Worm (Caenorhabditis elegans) whole organism, young adult: ENCODE results near the gene T22B2.2.

ENCODE experiments used
- B0019.2 ChIP-seq: fragments of 200-800 bp; sonication (Bioruptor generic); conservative IDR thresholded peaks from 2 replicates; pipeline ENCODE4 v1.3.6; 2022; ENCODE audit warnings: missing genetic modification reagents, missing genetic modification characterization, missing compliant biosample characterization
- B0261.1 ChIP-seq: sonication (generic microtip); optimal IDR thresholded peaks from 2 replicates; lab custom pipeline; 2016; ENCODE audit warnings: mild to moderate bottlenecking, missing genetic modification characterization, moderate library complexity, missing compliant biosample characterization
- C06A6.2 ChIP-seq: fragments of 200-800 bp; sonication (Bioruptor generic); conservative IDR thresholded peaks from 2 replicates; pipeline ENCODE4 v1.3.6; 2022; ENCODE audit warnings: missing genetic modification characterization, missing compliant biosample characterization
- C17E4.6 ChIP-seq: fragments of 200-800 bp; sonication (Bioruptor generic); IDR thresholded peaks from 2 replicates; pipeline ENCODE4 v1.3.6; 2022; ENCODE audit warnings: missing genetic modification reagents, missing genetic modification characterization, missing compliant biosample characterization
- F23B12.7 ChIP-seq: sonication (generic microtip); optimal IDR thresholded peaks from 2 replicates; lab custom pipeline; 2017; ENCODE audit warnings: missing genetic modification characterization, mild to moderate bottlenecking, missing compliant biosample characterization, antibody characterized with exemption, moderate library complexity; ENCODE audit not compliant: insufficient read depth
- F55B11.4 ChIP-seq: sonication (generic microtip); optimal IDR thresholded peaks from 2 replicates; lab custom pipeline; 2016; ENCODE audit warnings: missing compliant biosample characterization, missing genetic modification characterization, borderline replicate concordance; ENCODE audit not compliant: insufficient read depth
- F57A8.1 ChIP-seq: fragments of 200-800 bp; sonication (Bioruptor generic); optimal IDR thresholded peaks from 2 replicates; lab custom pipeline; 2018; ENCODE audit warnings: mild to moderate bottlenecking, missing genetic modification characterization, moderate library complexity, missing compliant biosample characterization
- K12H6.12 ChIP-seq: fragments of 200-800 bp; sonication (Bioruptor generic); optimal IDR thresholded peaks from 2 replicates; lab custom pipeline; 2018; ENCODE audit warnings: mild to moderate bottlenecking, missing genetic modification characterization, missing compliant biosample characterization
- T07F8.4 ChIP-seq: sonication (generic microtip); optimal IDR thresholded peaks from 2 replicates; lab custom pipeline; 2016; ENCODE audit warnings: mild to moderate bottlenecking, missing genetic modification characterization, moderate library complexity, missing compliant biosample characterization
- Y53F4B.3 ChIP-seq: fragments of 200-800 bp; sonication (Bioruptor generic); IDR thresholded peaks from 2 replicates; pipeline ENCODE4 v1.3.6; 2022; ENCODE audit warnings: missing genetic modification reagents, missing genetic modification characterization, missing compliant biosample characterization
- Y67H2A.10 ChIP-seq: fragments of 200-800 bp; sonication (Bioruptor generic); conservative IDR thresholded peaks from 2 replicates; pipeline ENCODE4 v1.3.6; 2022; ENCODE audit warnings: missing genetic modification reagents, missing genetic modification characterization, missing compliant biosample characterization
- Y79H2A.3 ChIP-seq: fragments of 200-800 bp; sonication (Bioruptor generic); conservative IDR thresholded peaks from 2 replicates; pipeline ENCODE4 v1.3.6; 2022; ENCODE audit warnings: missing genetic modification reagents, missing genetic modification characterization, missing compliant biosample characterization
- Y95B8A.8 ChIP-seq: fragments of 200-800 bp; sonication (Bioruptor generic); IDR thresholded peaks from 2 replicates; pipeline ENCODE4 v1.3.6; 2022; ENCODE audit warnings: missing genetic modification reagents, missing genetic modification characterization, missing compliant biosample characterization
- akir-1 ChIP-seq: fragments of 200-800 bp; sonication (Bioruptor generic); optimal IDR thresholded peaks from 2 replicates; lab custom pipeline; 2018; ENCODE audit warnings: mild to moderate bottlenecking, missing genetic modification characterization, moderate library complexity, missing compliant biosample characterization
- aptf-3 ChIP-seq: fragments of 200-800 bp; sonication (Bioruptor generic); IDR thresholded peaks from 2 replicates; pipeline ENCODE4 v1.3.6; 2022; ENCODE audit warnings: missing genetic modification characterization, missing compliant biosample characterization
- atf-7 ChIP-seq: sonication (generic microtip); optimal IDR thresholded peaks from 2 replicates; lab custom pipeline; 2017; ENCODE audit warnings: mild to moderate bottlenecking, missing genetic modification characterization, missing compliant biosample characterization
- athp-1 ChIP-seq: sonication (generic microtip); optimal IDR thresholded peaks from 2 replicates; lab custom pipeline; 2017; ENCODE audit warnings: mild to moderate bottlenecking, missing genetic modification characterization, missing compliant biosample characterization
- attf-3 ChIP-seq: fragments of 200-800 bp; sonication (Bioruptor generic); conservative IDR thresholded peaks from 2 replicates; pipeline ENCODE4 v1.3.6; 2022; ENCODE audit warnings: missing genetic modification reagents, missing genetic modification characterization, missing compliant biosample characterization
- attf-5 ChIP-seq: fragments of 200-800 bp; sonication (Bioruptor generic); optimal IDR thresholded peaks from 2 replicates; lab custom pipeline; 2018; ENCODE audit warnings: mild to moderate bottlenecking, missing genetic modification characterization, missing compliant biosample characterization
- ccch-3 ChIP-seq: fragments of 200-800 bp; sonication (Bioruptor generic); optimal IDR thresholded peaks from 2 replicates; lab custom pipeline; 2018; ENCODE audit warnings: mild to moderate bottlenecking, missing genetic modification characterization, missing compliant biosample characterization
- cebp-1 ChIP-seq, 2 experiments: fragments of 200-800 bp in 1 of 2; sonication (Bioruptor generic) in 1 of 2; sonication (generic microtip) in 1 of 2; IDR thresholded peaks in 1 of 2; optimal IDR thresholded peaks in 1 of 2; 2 replicates each; pipeline versions ENCODE4 v1.3.6 to Lab custom; 2017 to 2022; ENCODE audit warnings: missing compliant biosample characterization in 2 of 2, missing genetic modification characterization in 2 of 2, mild to moderate bottlenecking in 1 of 2, missing genetic modification reagents in 1 of 2, moderate library complexity in 1 of 2
- ceh-58 ChIP-seq: fragments of 200-800 bp; sonication (Bioruptor generic); IDR thresholded peaks from 2 replicates; pipeline ENCODE4 v1.3.6; 2022; ENCODE audit warnings: missing genetic modification characterization, missing compliant biosample characterization
- ceh-79 ChIP-seq: sonication (generic microtip); optimal IDR thresholded peaks from 2 replicates; lab custom pipeline; 2017; ENCODE audit warnings: mild to moderate bottlenecking, missing genetic modification characterization, missing compliant biosample characterization
- chd-7 ChIP-seq: sonication (generic microtip); optimal IDR thresholded peaks from 2 replicates; lab custom pipeline; 2016; ENCODE audit warnings: mild to moderate bottlenecking, missing genetic modification characterization, moderate library complexity, missing compliant biosample characterization
- dpff-1 ChIP-seq: sonication (generic microtip); optimal IDR thresholded peaks from 2 replicates; lab custom pipeline; 2017; ENCODE audit warnings: mild to moderate bottlenecking, missing genetic modification characterization, missing compliant biosample characterization
- dpl-1 ChIP-seq: fragments of 150-350 bp; optimal IDR thresholded peaks from 2 replicates; lab custom pipeline; 2014; ENCODE audit warnings: missing biosample characterization, missing genetic modification reagents, missing genetic modification characterization
- egl-44 ChIP-seq: fragments of 200-800 bp; sonication (Bioruptor generic); IDR thresholded peaks from 2 replicates; pipeline ENCODE4 v1.3.6; 2022; ENCODE audit warnings: missing genetic modification reagents, missing genetic modification characterization, missing compliant biosample characterization
- egrh-3 ChIP-seq: fragments of 200-800 bp; sonication (Bioruptor generic); IDR thresholded peaks from 2 replicates; pipeline ENCODE4 v1.3.6; 2022; ENCODE audit warnings: missing genetic modification reagents, missing genetic modification characterization, missing compliant biosample characterization
- gei-17 ChIP-seq: fragments of 200-800 bp; sonication (Bioruptor generic); optimal IDR thresholded peaks from 2 replicates; lab custom pipeline; 2018; ENCODE audit warnings: mild to moderate bottlenecking, missing genetic modification characterization, missing compliant biosample characterization
- him-1 ChIP-seq: sonication (generic microtip); optimal IDR thresholded peaks from 2 replicates; lab custom pipeline; 2016; ENCODE audit warnings: missing genotype, missing genetic modification reagents, missing genetic modification characterization, missing compliant biosample characterization
- hmg-20 ChIP-seq: fragments of 200-800 bp; sonication (Bioruptor generic); IDR thresholded peaks from 2 replicates; pipeline ENCODE4 v1.3.6; 2022; ENCODE audit warnings: missing genetic modification reagents, missing genetic modification characterization, missing compliant biosample characterization
- hsf-1 ChIP-seq: fragments of 200-800 bp; sonication (Bioruptor generic); IDR thresholded peaks from 2 replicates; pipeline ENCODE4 v1.3.6; 2022; ENCODE audit warnings: missing genetic modification reagents, missing genetic modification characterization, missing compliant biosample characterization
- let-607 ChIP-seq, 2 experiments: fragments of 200-800 bp in 1 of 2; sonication (Bioruptor generic) in 1 of 2; sonication (generic microtip) in 1 of 2; optimal IDR thresholded peaks; 2 replicates each; lab custom pipeline; 2016 to 2018; ENCODE audit warnings: mild to moderate bottlenecking in 2 of 2, missing compliant biosample characterization in 2 of 2, missing genetic modification characterization in 2 of 2, moderate library complexity in 2 of 2, missing genotype in 1 of 2
- lin-26 ChIP-seq: fragments of 200-800 bp; sonication (Bioruptor generic); IDR thresholded peaks from 2 replicates; pipeline ENCODE4 v1.3.6; 2022; ENCODE audit warnings: missing genetic modification reagents, missing genetic modification characterization, missing compliant biosample characterization
- lir-1 ChIP-seq: fragments of 200-800 bp; sonication (Bioruptor generic); conservative IDR thresholded peaks from 2 replicates; pipeline ENCODE4 v1.3.6; 2022; ENCODE audit warnings: missing genetic modification reagents, missing genetic modification characterization, missing compliant biosample characterization
- mel-28 ChIP-seq: sonication (generic microtip); optimal IDR thresholded peaks from 2 replicates; lab custom pipeline; 2016; ENCODE audit warnings: borderline replicate concordance, mild to moderate bottlenecking, missing genetic modification characterization, missing compliant biosample characterization
- mxl-1 ChIP-seq: sonication (generic microtip); optimal IDR thresholded peaks from 2 replicates; lab custom pipeline; 2016; ENCODE audit warnings: missing genetic modification characterization, missing compliant biosample characterization
- nhr-179 ChIP-seq: sonication (generic microtip); optimal IDR thresholded peaks from 2 replicates; lab custom pipeline; 2016; ENCODE audit warnings: mild to moderate bottlenecking, missing genetic modification characterization, missing compliant biosample characterization
- sdz-38 ChIP-seq: sonication (generic microtip); optimal IDR thresholded peaks from 2 replicates; lab custom pipeline; 2016; ENCODE audit warnings: missing genotype, missing genetic modification characterization, missing compliant biosample characterization
- sea-2 ChIP-seq: fragments of 200-800 bp; sonication (Bioruptor generic); IDR thresholded peaks from 2 replicates; pipeline ENCODE4 v1.3.6; 2022; ENCODE audit warnings: missing genetic modification characterization, missing compliant biosample characterization
- snpc-4 ChIP-seq, 5 experiments: fragments of 150-350 bp in 1 of 5; sonication (generic microtip) in 4 of 5; optimal IDR thresholded peaks; 2 replicates each; lab custom pipeline; 2014 to 2018; ENCODE audit warnings: missing genetic modification characterization in 5 of 5, missing biosample characterization in 3 of 5, antibody characterized with exemption in 2 of 5, mild to moderate bottlenecking in 2 of 5, missing compliant biosample characterization in 2 of 5, missing genotype in 2 of 5, moderate library complexity in 2 of 5, missing genetic modification reagents in 1 of 5
- somi-1 ChIP-seq: fragments of 200-800 bp; sonication (Bioruptor generic); optimal IDR thresholded peaks from 2 replicates; lab custom pipeline; 2018; ENCODE audit warnings: mild to moderate bottlenecking, missing genetic modification characterization, missing compliant biosample characterization
- sptf-2 ChIP-seq: fragments of 200-800 bp; sonication (Bioruptor generic); optimal IDR thresholded peaks from 2 replicates; lab custom pipeline; 2018; ENCODE audit warnings: mild to moderate bottlenecking, missing genetic modification characterization, missing compliant biosample characterization
- unc-62 ChIP-seq: fragments of 150-350 bp; optimal IDR thresholded peaks from 2 replicates; lab custom pipeline; 2014; ENCODE audit warnings: missing biosample characterization, missing genetic modification reagents, missing genetic modification characterization
- zfh-2 ChIP-seq: fragments of 200-800 bp; sonication (Bioruptor generic); conservative IDR thresholded peaks from 2 replicates; pipeline ENCODE4 v1.3.6; 2022; ENCODE audit warnings: missing genetic modification reagents, missing genetic modification characterization, missing compliant biosample characterization
- ztf-26 ChIP-seq: sonication (generic microtip); optimal IDR thresholded peaks from 2 replicates; lab custom pipeline; 2017; ENCODE audit warnings: missing genetic modification characterization, missing compliant biosample characterization
- ztf-28 ChIP-seq: fragments of 200-800 bp; sonication (Bioruptor generic); IDR thresholded peaks from 2 replicates; pipeline ENCODE4 v1.3.6; 2022; ENCODE audit warnings: missing genetic modification reagents, missing genetic modification characterization, missing compliant biosample characterization
- ztf-3 ChIP-seq: fragments of 200-800 bp; sonication (Bioruptor generic); optimal IDR thresholded peaks from 2 replicates; lab custom pipeline; 2018; ENCODE audit warnings: mild to moderate bottlenecking, missing genetic modification characterization, missing compliant biosample characterization

T22B2.2 gene

DNA sequence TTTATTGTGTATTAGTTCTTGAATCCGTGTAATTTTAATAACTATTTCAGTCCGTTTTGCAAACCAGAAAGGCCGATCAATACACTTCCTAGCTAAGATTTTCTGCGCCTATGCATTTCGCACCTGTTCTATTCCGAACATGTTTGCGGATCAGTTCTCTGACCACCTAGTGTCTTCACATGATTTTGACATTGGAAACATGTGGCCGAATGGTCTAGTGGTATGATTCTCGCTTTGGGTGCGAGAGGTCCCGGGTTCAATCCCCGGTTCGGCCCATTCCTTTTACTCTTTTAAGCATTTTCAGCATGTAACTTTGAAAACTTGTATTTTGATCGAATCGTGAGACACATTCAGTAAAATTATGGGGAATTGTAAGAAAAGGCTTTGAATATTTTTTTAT lies 49.2 kb downstream of the T22B2.2 start:
- no peak for TF ChIP-seq zfh-2 (GFP tag; lab: Robert Waterston, UW)
- TF ChIP-seq Y67H2A.10 = no peak
- no peak for TF ChIP-seq snpc-4 (GFP tag; optimal IDR thresholded peaks at IDR 0.05; lab: Kevin White, UChicago)
- no peak for TF ChIP-seq snpc-4 (tag; optimal IDR thresholded peaks at IDR 0.05; lab: Kevin White, UChicago)
- TF ChIP-seq Y53F4B.3 (GFP tag; lab: Robert Waterston, UW) = no peak
- TF ChIP-seq let-607 (tag; optimal IDR thresholded peaks at IDR 0.05; lab: Kevin White, UChicago) = no peak
- TF ChIP-seq athp-1 (tag; lab: Kevin White, UChicago) = no peak
- peak; percentile 78 for TF ChIP-seq lin-26 (GFP tag; lab: Robert Waterston, UW)
- 0 out of 2 replicates have a peak, but pooled peaks have one; percentile 61 for TF ChIP-seq ztf-28 (GFP tag; lab: Robert Waterston, UW)
- no peak for TF ChIP-seq ccch-3 (GFP tag; lab: Kevin White, UChicago)
- no peak for TF ChIP-seq B0019.2 (GFP tag; lab: Robert Waterston, UW)
- no peak for TF ChIP-seq dpl-1 (GFP tag; lab: Kevin White, UChicago)
- TF ChIP-seq ztf-3 (GFP tag; lab: Kevin White, UChicago) = no peak
- TF ChIP-seq F55B11.4 (tag; lab: Kevin White, UChicago) = peak; percentile 8
- no peak for TF ChIP-seq egrh-3 (GFP tag; lab: Robert Waterston, UW)
- TF ChIP-seq cebp-1 (GFP tag; IDR thresholded peaks at IDR 0.05; lab: Robert Waterston, UW) = no peak
- no peak for TF ChIP-seq cebp-1 (tag; optimal IDR thresholded peaks at IDR 0.05; lab: Kevin White, UChicago)
- TF ChIP-seq atf-7 (tag; lab: Kevin White, UChicago) = no peak
- TF ChIP-seq T07F8.4 (tag; lab: Kevin White, UChicago) = no peak
- TF ChIP-seq chd-7 (tag; lab: Kevin White, UChicago) = peak; percentile 9
- no peak for TF ChIP-seq sdz-38 (tag; lab: Kevin White, UChicago)
- no peak for TF ChIP-seq attf-3 (GFP tag; lab: Robert Waterston, UW)
- peak; percentile 33; the same call in 1 of the 2 replicates for TF ChIP-seq lir-1 (GFP tag; lab: Robert Waterston, UW)
- TF ChIP-seq dpff-1 (tag; lab: Kevin White, UChicago) = no peak
- TF ChIP-seq hmg-20 (GFP tag; lab: Robert Waterston, UW) = no peak
- TF ChIP-seq Y95B8A.8 (GFP tag; lab: Robert Waterston, UW) = no peak
- TF ChIP-seq ztf-26 (tag; lab: Kevin White, UChicago) = no peak
- TF ChIP-seq C17E4.6 (GFP tag; lab: Robert Waterston, UW) = no peak
- no peak for TF ChIP-seq ceh-58
- TF ChIP-seq Y79H2A.3 (GFP tag; lab: Robert Waterston, UW) = no peak
- no peak for TF ChIP-seq F57A8.1 (GFP tag; lab: Kevin White, UChicago)
- no peak for TF ChIP-seq sptf-2 (GFP tag; lab: Kevin White, UChicago)
- 0 out of 2 replicates have a peak, but pooled peaks have one; percentile 26 for TF ChIP-seq sea-2
- TF ChIP-seq F23B12.7 (tag; lab: Kevin White, UChicago) = no peak
- 0 out of 2 replicates have a peak, but pooled peaks have one; percentile 31 for TF ChIP-seq aptf-3 (GFP tag; lab: Robert Waterston, UW)
- TF ChIP-seq nhr-179 (tag; lab: Kevin White, UChicago) = no peak
- no peak for TF ChIP-seq akir-1 (GFP tag; lab: Kevin White, UChicago)
- no peak for TF ChIP-seq attf-5
- peak; percentile 41 for TF ChIP-seq B0261.1 (tag; lab: Kevin White, UChicago)
- TF ChIP-seq ceh-79 = no peak
- TF ChIP-seq gei-17 (GFP tag; lab: Kevin White, UChicago) = no peak
- no peak for TF ChIP-seq mel-28 (tag; lab: Kevin White, UChicago)
- TF ChIP-seq somi-1 (GFP tag; lab: Kevin White, UChicago) = no peak
- no peak for TF ChIP-seq K12H6.12 (tag; lab: Kevin White, UChicago)
- peak; percentile 70 for TF ChIP-seq mxl-1 (tag; lab: Kevin White, UChicago)
- TF ChIP-seq him-1 (tag; lab: Kevin White, UChicago) = no peak
- TF ChIP-seq C06A6.2 (GFP tag; lab: Robert Waterston, UW) = 0 out of 2 replicates have a peak, but pooled peaks have one; percentile 33
- TF ChIP-seq egl-44 (GFP tag; lab: Robert Waterston, UW) = no peak
- no peak for TF ChIP-seq unc-62 (GFP tag; lab: Kevin White, UChicago)
- no peak for TF ChIP-seq hsf-1 (GFP tag; lab: Robert Waterston, UW)
